Worm (Caenorhabditis elegans) whole organism, midembryonic: Measurements from ENCODE around the gene his-41.

Source experiments
- T22C8.4 ChIP-seq: fragments of 200-800 bp; sonication (Bioruptor generic); IDR thresholded peaks from 2 replicates; pipeline ENCODE4 v1.3.6; 2022; ENCODE audit warnings: missing genetic modification characterization, missing compliant biosample characterization
- cog-1 ChIP-seq: sonication (generic microtip); optimal IDR thresholded peaks from 2 replicates; lab custom pipeline; 2016; ENCODE audit warnings: missing genetic modification characterization, missing compliant biosample characterization
- flt-1 ChIP-seq: fragments of 200-800 bp; sonication (Bioruptor generic); IDR thresholded peaks from 2 replicates; pipeline ENCODE4 v1.3.6; 2022; ENCODE audit warnings: missing genetic modification characterization, missing compliant biosample characterization
- klf-2 ChIP-seq: fragments of 200-800 bp; sonication (Bioruptor generic); conservative IDR thresholded peaks from 2 replicates; pipeline ENCODE4 v1.3.6; 2022; ENCODE audit warnings: missing genetic modification reagents, missing genetic modification characterization, missing compliant biosample characterization
- med-1 ChIP-seq: sonication (generic microtip); optimal IDR thresholded peaks from 2 replicates; lab custom pipeline; 2017; ENCODE audit warnings: missing genetic modification characterization, mild to moderate bottlenecking, missing compliant biosample characterization, antibody characterized with exemption, missing genetic modification reagents; ENCODE audit not compliant: insufficient read depth
- ref-1 ChIP-seq: fragments of 200-800 bp; sonication (Bioruptor generic); conservative IDR thresholded peaks from 2 replicates; pipeline ENCODE4 v1.3.6; 2022; ENCODE audit warnings: missing genetic modification reagents, missing genetic modification characterization, missing compliant biosample characterization
- tab-1 ChIP-seq: fragments of 200-800 bp; sonication (Bioruptor generic); IDR thresholded peaks from 2 replicates; pipeline ENCODE4 v1.3.6; 2022; ENCODE audit warnings: missing genetic modification characterization, missing compliant biosample characterization
- ztf-23 ChIP-seq: fragments of 200-800 bp; sonication (Bioruptor generic); IDR thresholded peaks from 2 replicates; pipeline ENCODE4 v1.3.6; 2022; ENCODE audit warnings: missing genetic modification reagents, missing genetic modification characterization, missing compliant biosample characterization
- ztf-29 ChIP-seq: fragments of 200-800 bp; sonication (Bioruptor generic); IDR thresholded peaks from 2 replicates; pipeline ENCODE4 v1.3.6; 2022; ENCODE audit warnings: missing genetic modification reagents, missing genetic modification characterization, missing compliant biosample characterization

his-41 gene

ce11 chrV:9587619-9588018, 42.3 kb downstream of the his-41 start:
- no peak for TF ChIP-seq ztf-23 (GFP tag; lab: Robert Waterston, UW)
- TF ChIP-seq med-1 (GFP tag; lab: Kevin White, UChicago): no peak
- TF ChIP-seq T22C8.4: no peak
- TF ChIP-seq flt-1 (GFP tag; lab: Robert Waterston, UW): no peak
- TF ChIP-seq ref-1 (GFP tag; lab: Robert Waterston, UW): no peak
- no peak for TF ChIP-seq klf-2 (GFP tag; lab: Robert Waterston, UW)
- no peak for TF ChIP-seq cog-1 (tag; lab: Kevin White, UChicago)
- TF ChIP-seq tab-1 (GFP tag; lab: Robert Waterston, UW): no peak
- no peak for TF ChIP-seq ztf-29 (GFP tag; lab: Robert Waterston, UW)

ce11 chrV:9588574-9588973, 43.2 kb downstream of the his-41 start:
- TF ChIP-seq cog-1 (tag; lab: Kevin White, UChicago): no peak
- no peak for TF ChIP-seq ref-1 (GFP tag; lab: Robert Waterston, UW)
- TF ChIP-seq ztf-23 (GFP tag; lab: Robert Waterston, UW): no peak
- no peak for TF ChIP-seq tab-1 (GFP tag; lab: Robert Waterston, UW)
- TF ChIP-seq flt-1 (GFP tag; lab: Robert Waterston, UW): no peak
- no peak for TF ChIP-seq med-1 (GFP tag; lab: Kevin White, UChicago)
- no peak for TF ChIP-seq ztf-29 (GFP tag; lab: Robert Waterston, UW)
- no peak for TF ChIP-seq T22C8.4
- no peak for TF ChIP-seq klf-2 (GFP tag; lab: Robert Waterston, UW)

- TF ChIP-seq tab-1 (GFP tag; lab: Robert Waterston, UW) (no peak), ref-1 (GFP tag; lab: Robert Waterston, UW) (no peak), klf-2 (GFP tag; lab: Robert Waterston, UW) (no peak), cog-1 (tag; lab: Kevin White, UChicago) (no peak), ztf-23 (GFP tag; lab: Robert Waterston, UW) (no peak), ztf-29 (GFP tag; lab: Robert Waterston, UW) (no peak)
Observed at ce11 chrV:9590317-9590716, 45.0 kb downstream of the his-41 start, which contains the start of gene K09G1.2. K09G1.2 (plus strand) TSS chrV:9590617.
